Worm (Caenorhabditis elegans): ENCODE data around the gene rga-3.
"Not testable (repeated sequence)": the region's sequence is repeated elsewhere in the genome, so short reads cannot be mapped to it uniquely, and the experiment has no call there.

Gene rga-3

ce11 chrV:5704467-5704866, 13.2 kb upstream of the rga-3 start:
- no peak for TF ChIP-seq unc-62 (GFP tag; optimal IDR thresholded peaks at IDR 0.05)

ce11 chrV:5705510-5705909, 12.2 kb upstream of the rga-3 start, which contains the start of gene peli-1:
Gene peli-1 (plus strand): TSS chrV:5705810.
- TF ChIP-seq unc-62 (GFP tag; optimal IDR thresholded peaks at IDR 0.05): no peak

- TF ChIP-seq unc-62 (GFP tag; optimal IDR thresholded peaks at IDR 0.05): no peak
Observed at ce11 chrV:5708331-5708730, 9.4 kb upstream of the rga-3 start.

- no peak for TF ChIP-seq unc-62 (GFP tag; optimal IDR thresholded peaks at IDR 0.05)
Observed at ce11 chrV:5712189-5712588, 5.5 kb upstream of the rga-3 start.

ce11 chrV:5712652-5713051, 5.0 kb upstream of the rga-3 start, which contains the start of gene gcst-1:
Gene gcst-1 (plus strand): TSS chrV:5712928.
- TF ChIP-seq unc-62 (GFP tag; optimal IDR thresholded peaks at IDR 0.05): no peak

ce11 chrV:5713510-5713909, 4.2 kb upstream of the rga-3 start:
- no peak for TF ChIP-seq unc-62 (GFP tag; optimal IDR thresholded peaks at IDR 0.05)

- TF ChIP-seq unc-62 (GFP tag; optimal IDR thresholded peaks at IDR 0.05): no peak
Observed at ce11 chrV:5716508-5716907, 1.2 kb upstream of the rga-3 start, which contains the start of gene K09H11.9. Gene K09H11.9 (minus strand): TSS chrV:5716608.

- TF ChIP-seq unc-62 (GFP tag; optimal IDR thresholded peaks at IDR 0.05): no peak
Observed at ce11 chrV:5722093-5722492, 4.4 kb downstream of the rga-3 start.

ce11 chrV:5724395-5724794, 6.7 kb downstream of the rga-3 start:
- TF ChIP-seq unc-62 (GFP tag; optimal IDR thresholded peaks at IDR 0.05): no peak

- no peak for TF ChIP-seq unc-62 (GFP tag; optimal IDR thresholded peaks at IDR 0.05)
Observed at ce11 chrV:5726463-5726862, 8.8 kb downstream of the rga-3 start, which contains the start of gene K09H11.4. Gene K09H11.4 (minus strand): TSS chrV:5726563.

- TF ChIP-seq unc-62 (GFP tag; optimal IDR thresholded peaks at IDR 0.05): no peak
Observed at ce11 chrV:5730783-5731182, 13.1 kb downstream of the rga-3 start, which contains the start of gene K09H11.15. Gene K09H11.15 (minus strand): TSS chrV:5730883.

- no peak for TF ChIP-seq unc-62 (GFP tag; optimal IDR thresholded peaks at IDR 0.05)
Observed at ce11 chrV:5736068-5736467, 18.4 kb downstream of the rga-3 start, which contains the start of gene K09H11.6. Gene K09H11.6 (minus strand): TSS chrV:5736168.

ce11 chrV:5739438-5739837, 21.8 kb downstream of the rga-3 start:
- no peak for TF ChIP-seq unc-62 (GFP tag; optimal IDR thresholded peaks at IDR 0.05)

- TF ChIP-seq unc-62 (GFP tag; optimal IDR thresholded peaks at IDR 0.05): no peak
Observed at ce11 chrV:5741237-5741636, 23.6 kb downstream of the rga-3 start.

ce11 chrV:5746237-5746636, 28.6 kb downstream of the rga-3 start:
- TF ChIP-seq unc-62 (GFP tag; optimal IDR thresholded peaks at IDR 0.05): no peak

ce11 chrV:5747519-5747918, 29.8 kb downstream of the rga-3 start, which contains the start of gene acds-10:
Gene acds-10 (plus strand): TSS chrV:5747819.
- TF ChIP-seq unc-62 (GFP tag; optimal IDR thresholded peaks at IDR 0.05): no peak

- TF ChIP-seq unc-62 (GFP tag; optimal IDR thresholded peaks at IDR 0.05): no peak
Observed at ce11 chrV:5753432-5753831, 35.7 kb downstream of the rga-3 start, which contains the start of gene pgph-1. Gene pgph-1 (minus strand): TSS chrV:5753532.

ce11 chrV:5755203-5755693, 37.6 kb downstream of the rga-3 start, which contains the start of gene K09H11.11:
Gene K09H11.11 (minus strand): TSS chrV:5755253.
- not testable (repeated sequence) for TF ChIP-seq unc-62 (GFP tag; optimal IDR thresholded peaks at IDR 0.05)
